Fruit fly (Drosophila melanogaster): ENCODE measurements around the gene Ndae1.
A peak's percentile ranks its signal among the peaks of the same experiment; 100 is the strongest.

Gene Ndae1

dm6 chr2L:7200168-7200567 lies 49.0 kb downstream of the Ndae1 start:
- no peak for TF ChIP-seq CG17801 (GFP tag; optimal IDR thresholded peaks at IDR 0.05; ENCODE audit: partially characterized antibody)

dm6 chr2L:7199635-7200110 lies 49.5 kb downstream of the Ndae1 start:
- TF ChIP-seq CG17801 (GFP tag; optimal IDR thresholded peaks at IDR 0.05; ENCODE audit: partially characterized antibody): no peak

dm6 chr2L:7198618-7199017 lies 50.5 kb downstream of the Ndae1 start:
- TF ChIP-seq CG17801 (GFP tag; optimal IDR thresholded peaks at IDR 0.05; ENCODE audit: partially characterized antibody): no peak

dm6 chr2L:7194351-7195037 lies 54.6 kb downstream of the Ndae1 start, which contains the start of gene CG4497:
CG4497 (minus strand) TSS chr2L:7194588.
- TF ChIP-seq CG17801 (GFP tag; optimal IDR thresholded peaks at IDR 0.05; ENCODE audit: partially characterized antibody): peak; percentile 90

dm6 chr2L:7189674-7190073 lies 59.5 kb downstream of the Ndae1 start, which contains the start of gene CG4496:
CG4496 (minus strand) TSS chr2L:7190010.
- no peak for TF ChIP-seq CG17801 (GFP tag; optimal IDR thresholded peaks at IDR 0.05; ENCODE audit: partially characterized antibody)

dm6 chr2L:7188530-7188996 lies 60.6 kb downstream of the Ndae1 start:
- peak; percentile 97 for TF ChIP-seq CG17801 (GFP tag; optimal IDR thresholded peaks at IDR 0.05; ENCODE audit: partially characterized antibody)

dm6 chr2L:7187920-7188529 lies 61.1 kb downstream of the Ndae1 start:
- TF ChIP-seq CG17801 (GFP tag; optimal IDR thresholded peaks at IDR 0.05; ENCODE audit: partially characterized antibody): no peak

dm6 chr2L:7181978-7182392 lies 67.2 kb downstream of the Ndae1 start, which contains the start of gene MICU1:
MICU1 (plus strand) TSS chr2L:7182234.
- peak; percentile 13 for TF ChIP-seq CG17801 (GFP tag; optimal IDR thresholded peaks at IDR 0.05; ENCODE audit: partially characterized antibody)

- TF ChIP-seq CG17801 (GFP tag; optimal IDR thresholded peaks at IDR 0.05; ENCODE audit: partially characterized antibody): no peak
Observed at dm6 chr2L:7179276-7179675, 69.9 kb downstream of the Ndae1 start.

dm6 chr2L:7175786-7176185 lies 73.4 kb downstream of the Ndae1 start:
- TF ChIP-seq CG17801 (GFP tag; optimal IDR thresholded peaks at IDR 0.05; ENCODE audit: partially characterized antibody): no peak

- TF ChIP-seq CG17801 (GFP tag; optimal IDR thresholded peaks at IDR 0.05; ENCODE audit: partially characterized antibody): no peak
Observed at dm6 chr2L:7174351-7174750, 74.8 kb downstream of the Ndae1 start.

All from ovary, adult (tissue).